Worm (Caenorhabditis elegans): ENCODE measurements around the gene C55A6.7.

- TF ChIP-seq C08G9.2 (tag; optimal IDR thresholded peaks at IDR 0.05) (no peak), ztf-16 (tag; optimal IDR thresholded peaks at IDR 0.05) (no peak), nfya-1 (tag; optimal IDR thresholded peaks at IDR 0.05) (no peak), K09A11.1 (tag; optimal IDR thresholded peaks at IDR 0.05; ENCODE audit: insufficient read depth) (no peak), ama-1 (optimal IDR thresholded peaks at IDR 0.05) (no peak)
Observed at ce11 chrV:11497475-11497874, 22.9 kb downstream of the C55A6.7 start.

All from whole organism, late embryonic.